Worm (Caenorhabditis elegans) whole organism, L1 larva: ENCODE measurements around the gene F11D11.21.

Experiments
- ceh-88 ChIP-seq: fragments of 200-800 bp; sonication (Bioruptor generic); IDR thresholded peaks from 2 replicates; pipeline ENCODE4 v1.3.6; 2022; ENCODE audit warnings: missing genetic modification characterization, missing compliant biosample characterization
- fos-1 ChIP-seq: fragments of 150-350 bp; optimal IDR thresholded peaks from 2 replicates; lab custom pipeline; 2014; ENCODE audit warnings: missing biosample characterization, missing genetic modification characterization

DNA sequence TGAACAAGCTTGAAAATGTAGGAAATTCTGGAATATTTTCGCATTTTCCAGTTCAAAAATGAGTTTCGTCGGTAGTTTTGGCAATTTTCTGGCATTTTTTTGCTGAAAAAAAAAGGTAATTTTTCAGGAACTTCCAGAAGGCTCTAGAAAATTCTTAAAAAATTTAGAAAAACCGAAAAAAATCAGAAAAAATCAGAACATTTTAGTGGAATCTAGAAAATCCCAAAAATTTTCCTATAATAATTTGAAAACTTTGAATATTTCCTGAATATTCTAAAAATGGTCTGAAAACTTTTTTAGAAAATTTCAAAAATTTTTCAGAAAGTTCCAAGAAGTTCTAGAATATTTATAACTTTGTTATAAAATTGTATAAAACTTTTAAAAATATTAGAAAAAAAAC, 36.3 kb upstream of the F11D11.21 start, which contains the start of gene Y17D7B.3:
- no peak for TF ChIP-seq fos-1 (tag; lab: Kevin White, UChicago)
- TF ChIP-seq ceh-88 (GFP tag; lab: Robert Waterston, UW) = no peak
